Fruit fly (Drosophila melanogaster): ENCODE results near the gene CG34136.
A peak's percentile ranks its signal among the peaks of the same experiment; 100 is the strongest.

CG34136 gene

DNA sequence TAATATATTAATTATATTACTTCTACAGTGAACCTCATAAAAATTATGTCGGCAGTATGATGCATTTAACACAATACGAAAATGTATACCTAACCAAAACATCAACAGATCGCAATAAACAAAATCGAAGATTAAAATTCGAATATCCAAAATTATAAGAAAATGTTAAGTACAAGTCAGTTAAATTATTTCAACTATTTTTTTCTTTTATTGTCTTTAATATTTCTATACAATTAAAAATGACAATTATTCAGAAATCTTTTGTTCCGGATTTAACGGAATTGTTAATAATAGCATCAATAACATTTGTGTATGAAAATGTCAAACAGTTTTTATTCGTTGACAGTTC, 45.8 kb downstream of the CG34136 start:
- TF ChIP-seq Crg-1 (GFP tag; optimal IDR thresholded peaks at IDR 0.05) (no peak), kay (GFP tag; ENCODE audit: borderline replicate concordance) (peak; percentile 80), cnc (optimal IDR thresholded peaks at IDR 0.05) (no peak), cic (GFP tag; optimal IDR thresholded peaks at IDR 0.05) (no peak), Hr96 (GFP tag; optimal IDR thresholded peaks at IDR 0.05) (no peak), Mnt (GFP tag; optimal IDR thresholded peaks at IDR 0.05) (no peak), CG11617 (GFP tag; optimal IDR thresholded peaks at IDR 0.05) (no peak), tj (GFP tag; optimal IDR thresholded peaks at IDR 0.05) (peak; percentile 63), toe (GFP tag; optimal IDR thresholded peaks at IDR 0.05) (no peak), CG7101 (tag; optimal IDR thresholded peaks at IDR 0.05) (no peak)

DNA sequence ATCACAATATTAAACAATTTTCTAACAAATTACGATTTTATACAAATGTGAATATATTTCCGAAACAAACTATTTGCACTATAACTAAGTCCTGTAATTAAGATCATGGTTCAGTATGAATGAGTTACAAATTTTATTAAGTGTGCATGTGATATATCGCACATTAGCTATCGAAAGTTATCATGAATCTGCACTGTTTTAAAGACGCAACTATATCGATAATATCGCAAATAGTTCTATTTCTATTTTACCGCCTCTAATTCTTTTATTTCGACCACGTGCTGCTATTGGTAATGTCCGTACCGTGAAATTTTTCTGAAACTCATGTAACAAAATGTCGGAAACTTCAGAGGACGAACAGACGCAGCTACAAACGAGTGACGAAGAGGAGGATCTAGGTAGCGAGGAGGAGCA, 46.3 kb downstream of the CG34136 start, which contains the start of gene pths:
Gene pths, plus strand, starts transcription at position 258 of the 414 bp plus-strand sequence.
- TF ChIP-seq CG1620 (GFP tag; optimal IDR thresholded peaks at IDR 0.05) (peak; percentile 27), CG33017 (tag; optimal IDR thresholded peaks at IDR 0.05) (no peak), CG14711 (tag; optimal IDR thresholded peaks at IDR 0.05) (peak; percentile 27), CG5204 (GFP tag; optimal IDR thresholded peaks at IDR 0.05) (no peak), ovo (GFP tag; optimal IDR thresholded peaks at IDR 0.05) (no peak), Mnt (GFP tag; optimal IDR thresholded peaks at IDR 0.05) (peak; percentile 98), Hr96 (GFP tag; optimal IDR thresholded peaks at IDR 0.05) (no peak), Crg-1 (GFP tag; optimal IDR thresholded peaks at IDR 0.05) (no peak), bab1 (GFP tag; optimal IDR thresholded peaks at IDR 0.05) (no peak), toe (GFP tag; optimal IDR thresholded peaks at IDR 0.05) (peak; percentile 72)

DNA sequence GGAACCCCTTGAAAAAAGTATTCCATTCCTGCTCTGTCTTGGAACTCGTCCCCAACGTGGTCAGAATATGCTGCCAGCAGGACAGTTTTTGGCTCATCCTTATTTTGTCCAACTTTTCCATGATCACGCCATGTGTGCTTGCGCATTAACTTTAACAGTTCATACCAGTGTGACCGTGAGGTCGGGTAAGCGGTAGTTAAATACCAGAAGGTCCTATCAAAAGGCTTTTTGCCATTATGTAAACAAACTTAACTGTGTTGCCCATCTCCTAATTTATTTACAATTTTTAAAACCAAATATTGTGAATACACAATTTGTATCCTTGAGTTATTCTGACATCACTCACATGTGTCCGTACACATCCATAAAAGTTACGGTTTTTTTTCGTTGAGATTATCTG, 51.5 kb downstream of the CG34136 start, which contains the start of gene del:
Gene del, minus strand, starts transcription at position 305 of the 400 bp plus-strand sequence.
- TF ChIP-seq kay (GFP tag; ENCODE audit: borderline replicate concordance) (no peak), CG7045 (GFP tag; optimal IDR thresholded peaks at IDR 0.05) (no peak), Crg-1 (GFP tag; optimal IDR thresholded peaks at IDR 0.05) (no peak), CG14711 (tag; optimal IDR thresholded peaks at IDR 0.05) (no peak), cic (GFP tag; optimal IDR thresholded peaks at IDR 0.05) (no peak), CG12768 (GFP tag; optimal IDR thresholded peaks at IDR 0.05) (no peak), CG7101 (tag; optimal IDR thresholded peaks at IDR 0.05) (no peak), ovo (GFP tag; optimal IDR thresholded peaks at IDR 0.05) (no peak), CG1620 (GFP tag; optimal IDR thresholded peaks at IDR 0.05) (no peak), pad (GFP tag; optimal IDR thresholded peaks at IDR 0.05) (no peak), CG33017 (tag; optimal IDR thresholded peaks at IDR 0.05) (no peak)

Data from whole organism, adult.